Fruit fly (Drosophila melanogaster) whole organism, embryonic: ENCODE results near the gene Tim9b.
A peak's percentile ranks its signal among the peaks of the same experiment; 100 is the strongest.

Experiments
- Antp ChIP-seq: fragments of 200-800 bp; sonication (Bioruptor generic); optimal IDR thresholded peaks from 3 replicates; lab custom pipeline; 2016; ENCODE audit warnings: missing biosample characterization, missing genetic modification characterization
- CG10366 ChIP-seq: fragments of 200-800 bp; sonication (Bioruptor generic); IDR thresholded peaks from 2 replicates; pipeline ENCODE4 v1.3.6; 2022; ENCODE audit warnings: missing biosample characterization, missing genetic modification characterization
- CG10431 ChIP-seq: fragments of 200-800 bp; sonication (Bioruptor generic); optimal IDR thresholded peaks from 3 replicates; lab custom pipeline; 2018; ENCODE audit warnings: missing biosample characterization, mild to moderate bottlenecking, missing genetic modification characterization
- CG10543 ChIP-seq: fragments of 200-800 bp; sonication (Bioruptor generic); optimal IDR thresholded peaks from 3 replicates; lab custom pipeline; 2017; ENCODE audit warnings: missing biosample characterization, mild to moderate bottlenecking, missing genetic modification characterization, moderate library complexity
- CG11085 ChIP-seq: fragments of 200-800 bp; sonication (Bioruptor generic); IDR thresholded peaks from 2 replicates; pipeline ENCODE4 v1.3.6; 2022; ENCODE audit warnings: missing biosample characterization, missing genetic modification characterization
- CG11456 ChIP-seq: fragments of 200-800 bp; sonication (Bioruptor generic); IDR thresholded peaks from 3 replicates; pipeline ENCODE4 v1.3.6; 2022; ENCODE audit warnings: missing biosample characterization, missing genetic modification characterization
- CG11696 ChIP-seq: fragments of 200-800 bp; sonication (Bioruptor generic); IDR thresholded peaks from 2 replicates; pipeline ENCODE4 v1.3.6; 2022; ENCODE audit warnings: missing biosample characterization, missing genetic modification characterization
- CG12942 ChIP-seq: fragments of 200-800 bp; sonication (Bioruptor generic); optimal IDR thresholded peaks from 3 replicates; lab custom pipeline; 2016; ENCODE audit warnings: missing biosample characterization, missing genetic modification characterization
- CG13287 ChIP-seq: fragments of 200-800 bp; sonication (Bioruptor generic); IDR thresholded peaks from 2 replicates; pipeline ENCODE4 v1.3.6; 2022; ENCODE audit warnings: missing biosample characterization, missing genetic modification characterization; ENCODE audit not compliant: partially characterized antibody
- CG14710 ChIP-seq: fragments of 200-800 bp; sonication (Bioruptor generic); optimal IDR thresholded peaks from 3 replicates; lab custom pipeline; 2019; ENCODE audit warnings: missing biosample characterization, mild to moderate bottlenecking, missing genetic modification characterization, moderate library complexity
- CG15011 ChIP-seq: fragments of 200-800 bp; sonication (Bioruptor generic); optimal IDR thresholded peaks from 3 replicates; lab custom pipeline; 2018; ENCODE audit warnings: missing biosample characterization, mild to moderate bottlenecking, missing genetic modification characterization
- CG17912 ChIP-seq: fragments of 200-800 bp; sonication (Bioruptor generic); optimal IDR thresholded peaks from 2 replicates; lab custom pipeline; 2018; ENCODE audit warnings: missing biosample characterization, mild to moderate bottlenecking, missing genetic modification characterization
- CG18011 ChIP-seq: fragments of 200-800 bp; sonication (Bioruptor generic); optimal IDR thresholded peaks from 2 replicates; lab custom pipeline; 2017; ENCODE audit warnings: missing biosample characterization, missing genetic modification characterization, mild to moderate bottlenecking, moderate library complexity, missing genotype
- CG2116 ChIP-seq: fragments of 200-800 bp; sonication (Bioruptor generic); optimal IDR thresholded peaks from 3 replicates; lab custom pipeline; 2018; ENCODE audit warnings: missing biosample characterization, mild to moderate bottlenecking, missing genetic modification characterization
- CG2875 ChIP-seq: fragments of 200-800 bp; sonication (Bioruptor generic); optimal IDR thresholded peaks from 2 replicates; lab custom pipeline; 2017; ENCODE audit warnings: missing biosample characterization, mild to moderate bottlenecking, missing genetic modification characterization, missing genetic modification reagents
- CG4360 ChIP-seq: fragments of 200-800 bp; sonication (Bioruptor generic); IDR thresholded peaks from 2 replicates; pipeline ENCODE4 v1.3.6; 2022; ENCODE audit warnings: missing biosample characterization, missing genetic modification characterization
- CG4617 ChIP-seq: fragments of 200-800 bp; sonication (Bioruptor generic); optimal IDR thresholded peaks from 3 replicates; lab custom pipeline; 2016; ENCODE audit warnings: missing biosample characterization, missing genetic modification characterization, borderline replicate concordance
- CG4730 ChIP-seq: fragments of 200-800 bp; sonication (Bioruptor generic); IDR thresholded peaks from 2 replicates; pipeline ENCODE4 v1.3.6; 2022; ENCODE audit warnings: missing biosample characterization, missing genetic modification characterization
- CG6272 ChIP-seq: fragments of 200-800 bp; sonication (Bioruptor generic); IDR thresholded peaks from 2 replicates; pipeline ENCODE4 v1.3.6; 2022; ENCODE audit warnings: missing biosample characterization, missing genetic modification characterization
- CG6765 ChIP-seq: fragments of 200-800 bp; sonication (Bioruptor generic); optimal IDR thresholded peaks from 3 replicates; lab custom pipeline; 2017; ENCODE audit warnings: missing biosample characterization, mild to moderate bottlenecking, missing genetic modification characterization
- CG6813 ChIP-seq: fragments of 200-800 bp; sonication (Bioruptor generic); optimal IDR thresholded peaks from 2 replicates; lab custom pipeline; 2017; ENCODE audit warnings: missing biosample characterization, missing genetic modification characterization, mild to moderate bottlenecking, moderate library complexity, missing genetic modification reagents
- CG7963 ChIP-seq: fragments of 200-800 bp; sonication (Bioruptor generic); IDR thresholded peaks from 3 replicates; pipeline ENCODE4 v1.3.6; 2022; ENCODE audit warnings: missing biosample characterization, missing genetic modification characterization; ENCODE audit not compliant: partially characterized antibody
- CG8388 ChIP-seq: fragments of 200-800 bp; sonication (Bioruptor generic); optimal IDR thresholded peaks from 2 replicates; lab custom pipeline; 2019; ENCODE audit warnings: missing biosample characterization, mild to moderate bottlenecking, missing genetic modification characterization, moderate library complexity
- D19B ChIP-seq: fragments of 200-800 bp; sonication (Bioruptor generic); optimal IDR thresholded peaks from 2 replicates; lab custom pipeline; 2017; ENCODE audit warnings: missing biosample characterization, mild to moderate bottlenecking, missing genetic modification characterization
- Doc2 ChIP-seq: fragments of 200-800 bp; sonication (Bioruptor generic); IDR thresholded peaks from 2 replicates; pipeline ENCODE4 v1.3.6; 2022; ENCODE audit warnings: missing biosample characterization, missing genetic modification characterization
- Eip74EF ChIP-seq, 2 experiments: fragments of 200-800 bp in 1 of 2; fragments of >200 bp in 1 of 2; sonication (Bioruptor generic) in 1 of 2; optimal IDR thresholded peaks; 2 replicates each; lab custom pipeline; 2017 to 2019; ENCODE audit warnings: missing biosample characterization in 2 of 2, missing genetic modification characterization in 2 of 2, mild to moderate bottlenecking in 1 of 2, moderate library complexity in 1 of 2
- Fer2 ChIP-seq: fragments of 200-800 bp; sonication (Bioruptor generic); optimal IDR thresholded peaks from 2 replicates; lab custom pipeline; 2018; ENCODE audit warnings: missing biosample characterization, mild to moderate bottlenecking, missing genetic modification characterization, moderate library complexity
- HLH3B ChIP-seq: fragments of 200-800 bp; sonication (Bioruptor generic); IDR thresholded peaks from 2 replicates; pipeline ENCODE4 v1.3.6; 2022; ENCODE audit warnings: missing biosample characterization, missing genetic modification characterization
- Hand ChIP-seq: fragments of 200-800 bp; sonication (Bioruptor generic); optimal IDR thresholded peaks from 2 replicates; lab custom pipeline; 2017; ENCODE audit warnings: mild to moderate bottlenecking, missing biosample characterization, missing genetic modification reagents, missing genetic modification characterization
- Hmx ChIP-seq: fragments of 200-800 bp; sonication (Bioruptor generic); optimal IDR thresholded peaks from 2 replicates; lab custom pipeline; 2016; ENCODE audit warnings: missing biosample characterization, missing genetic modification characterization
- Kr ChIP-seq: fragments of 200-800 bp; sonication (Bioruptor generic); optimal IDR thresholded peaks from 2 replicates; lab custom pipeline; 2017; ENCODE audit warnings: missing biosample characterization, mild to moderate bottlenecking, missing genetic modification characterization
- Lim3 ChIP-seq: fragments of 200-800 bp; sonication (Bioruptor generic); IDR thresholded peaks from 2 replicates; pipeline ENCODE4 v1.3.6; 2022; ENCODE audit warnings: missing biosample characterization, missing genetic modification characterization
- Med ChIP-seq: fragments of 200-800 bp; sonication (Bioruptor generic); peaks from one replicate; lab custom pipeline; 2016; ENCODE audit warnings: missing biosample characterization, missing genetic modification characterization, mild to moderate bottlenecking, inconsistent platforms, moderate library complexity
- Nf-YA ChIP-seq: fragments of 200-800 bp; sonication (Bioruptor generic); IDR thresholded peaks from 2 replicates; pipeline ENCODE4 v1.3.6; 2022; ENCODE audit warnings: missing biosample characterization, missing genetic modification characterization
- NfI ChIP-seq: fragments of 200-800 bp; sonication (Bioruptor generic); optimal IDR thresholded peaks from 3 replicates; lab custom pipeline; 2018; ENCODE audit warnings: missing biosample characterization, mild to moderate bottlenecking, missing genetic modification characterization, moderate library complexity
- Rx ChIP-seq: fragments of 200-800 bp; sonication (Bioruptor generic); IDR thresholded peaks from 2 replicates; pipeline ENCODE4 v1.3.6; 2022; ENCODE audit warnings: missing biosample characterization, missing genetic modification characterization
- TFAM ChIP-seq: fragments of 200-800 bp; sonication (Bioruptor generic); optimal IDR thresholded peaks from 2 replicates; lab custom pipeline; 2017; ENCODE audit warnings: missing biosample characterization, missing genetic modification characterization, inconsistent platforms
- ase ChIP-seq: fragments of 200-800 bp; sonication (Bioruptor generic); IDR thresholded peaks from 3 replicates; pipeline ENCODE4 v1.3.6; 2022; ENCODE audit warnings: missing biosample characterization, missing genetic modification characterization
- corto ChIP-seq: fragments of 200-800 bp; sonication (Bioruptor generic); optimal IDR thresholded peaks from 2 replicates; lab custom pipeline; 2016; ENCODE audit warnings: missing biosample characterization, mild to moderate bottlenecking, missing genetic modification characterization, moderate library complexity
- dmrt99B ChIP-seq: fragments of 200-800 bp; sonication (Bioruptor generic); optimal IDR thresholded peaks from 2 replicates; lab custom pipeline; 2018; ENCODE audit warnings: missing biosample characterization, mild to moderate bottlenecking, missing genetic modification characterization, moderate library complexity
- emc ChIP-seq: fragments of 200-800 bp; sonication (Bioruptor generic); optimal IDR thresholded peaks from 2 replicates; lab custom pipeline; 2016; ENCODE audit warnings: missing biosample characterization, missing genetic modification characterization
- eyg ChIP-seq: fragments of 200-800 bp; sonication (Bioruptor generic); optimal IDR thresholded peaks from 3 replicates; lab custom pipeline; 2016; ENCODE audit warnings: missing biosample characterization, missing genetic modification characterization
- ftz-f1 ChIP-seq: fragments of 200-800 bp; sonication (Bioruptor generic); optimal IDR thresholded peaks from 2 replicates; lab custom pipeline; 2016; ENCODE audit warnings: missing biosample characterization, missing genetic modification characterization
- pfk ChIP-seq: fragments of 200-800 bp; sonication (Bioruptor generic); optimal IDR thresholded peaks from 2 replicates; lab custom pipeline; 2018; ENCODE audit warnings: missing biosample characterization, mild to moderate bottlenecking, missing genetic modification characterization, moderate library complexity
- sc ChIP-seq, 3 experiments: fragments of >200 bp in 2 of 3; fragments of 200-800 bp in 1 of 3; sonication (Bioruptor generic) in 1 of 3; optimal IDR thresholded peaks; 2 replicates in 2 of 3; 3 replicates in 1 of 3; lab custom pipeline; 2017; ENCODE audit warnings: mild to moderate bottlenecking in 1 of 3, missing biosample characterization in 1 of 3, missing genetic modification characterization in 1 of 3, missing genetic modification reagents in 1 of 3
- sr ChIP-seq: fragments of 200-800 bp; sonication (Bioruptor generic); IDR thresholded peaks from 3 replicates; pipeline ENCODE4 v1.3.6; 2022; ENCODE audit warnings: missing biosample characterization, missing genetic modification characterization
- tgo ChIP-seq: fragments of 200-800 bp; sonication (Bioruptor generic); IDR thresholded peaks from 3 replicates; pipeline ENCODE4 v1.3.6; 2022; ENCODE audit warnings: missing biosample characterization, missing genetic modification characterization
- trem ChIP-seq: fragments of 200-800 bp; optimal IDR thresholded peaks from 3 replicates; lab custom pipeline; 2019; ENCODE audit warnings: missing biosample characterization, mild to moderate bottlenecking, missing genetic modification characterization, moderate library complexity
- ttk ChIP-seq: fragments of 200-800 bp; sonication (Bioruptor generic); IDR thresholded peaks from 2 replicates; pipeline ENCODE4 v2.1.2; 2022; ENCODE audit warnings: missing biosample characterization, missing genetic modification characterization
- z ChIP-seq: fragments of 200-800 bp; sonication (Bioruptor generic); IDR thresholded peaks from 3 replicates; pipeline ENCODE4 v1.3.6; 2022; ENCODE audit warnings: missing biosample characterization, missing genetic modification characterization

Gene Tim9b

dm6 chrX:19666991-19667409, 48.7 kb upstream of the Tim9b start, which contains the start of gene Zw (continued):
- TF ChIP-seq Med (GFP tag; lab: Kevin White, UChicago) (peak; percentile 88), CG4617 (GFP tag; lab: Kevin White, UChicago) (no peak), CG13287 (GFP tag; lab: Robert Waterston, UW) (peak; percentile 27; the same call in 1 of the 2 replicates), sc (optimal IDR thresholded peaks at IDR 0.05; lab: Kevin White, UChicago) (no peak), sc (GFP tag; optimal IDR thresholded peaks at IDR 0.05; lab: Kevin White, UChicago) (no peak), CG10543 (GFP tag; lab: Kevin White, UChicago) (peak; percentile 68), ftz-f1 (GFP tag; lab: Kevin White, UChicago) (no peak), sr (GFP tag; lab: Robert Waterston, UW) (no peak; the same call in 2 of the 3 replicates), Hand (GFP tag; lab: Kevin White, UChicago) (no peak), CG7963 (GFP tag; lab: Robert Waterston, UW) (no peak), NfI (GFP tag; lab: Kevin White, UChicago) (peak; percentile 52), z (no peak), Nf-YA (GFP tag; lab: Robert Waterston, UW) (no peak), CG6765 (GFP tag; lab: Kevin White, UChicago) (no peak), emc (GFP tag; lab: Kevin White, UChicago) (no peak), Eip74EF (GFP tag; optimal IDR thresholded peaks at IDR 0.05; lab: Kevin White, UChicago) (no peak), TFAM (no peak), CG11456 (GFP tag; lab: Robert Waterston, UW) (peak; percentile 81), CG17912 (GFP tag; lab: Kevin White, UChicago) (no peak), tgo (peak; percentile 67), CG6272 (GFP tag; lab: Robert Waterston, UW) (peak; percentile 34; the same call in 1 of the 2 replicates), dmrt99B (tag; lab: Kevin White, UChicago) (peak; percentile 40), pfk (GFP tag; lab: Kevin White, UChicago) (no peak), CG10366 (GFP tag; lab: Robert Waterston, UW) (peak; percentile 52), corto (GFP tag; lab: Kevin White, UChicago) (no peak), Hmx (GFP tag; lab: Kevin White, UChicago) (no peak), CG2116 (GFP tag; lab: Kevin White, UChicago) (no peak), Lim3 (GFP tag; lab: Robert Waterston, UW) (no peak), CG11696 (no peak), CG18011 (GFP tag; lab: Kevin White, UChicago) (no peak), Kr (no peak), eyg (no peak), Rx (no peak), CG10431 (GFP tag; lab: Kevin White, UChicago) (no peak), CG4360 (peak; percentile 80), ttk (GFP tag; lab: Robert Waterston, UW) (peak; percentile 45; the same call in 1 of the 2 replicates), CG2875 (no peak), HLH3B (peak; percentile 63), trem (tag; lab: Kevin White, UChicago) (peak; percentile 20), Doc2 (GFP tag; lab: Robert Waterston, UW) (no peak), CG15011 (GFP tag; lab: Kevin White, UChicago) (no peak), Antp (GFP tag; lab: Kevin White, UChicago) (peak; percentile 35), CG4730 (peak; percentile 42; the same call in 1 of the 2 replicates), ase (GFP tag; lab: Robert Waterston, UW) (peak; percentile 46; the same call in 1 of the 3 replicates), D19B (GFP tag; lab: Kevin White, UChicago) (peak; percentile 30), CG11085 (GFP tag; lab: Robert Waterston, UW) (peak; percentile 60), CG8388 (GFP tag; lab: Kevin White, UChicago) (no peak), Fer2 (peak; percentile 0), CG6813 (GFP tag; lab: Kevin White, UChicago) (no peak), CG12942 (GFP tag; lab: Kevin White, UChicago) (no peak), CG14710 (tag; lab: Kevin White, UChicago) (peak; percentile 2)
